Fruit fly (Drosophila melanogaster) whole organism, embryonic: Measurements from ENCODE around the gene tank.

Experiments used
- B-H1 ChIP-seq: fragments of 200-800 bp; sonication (Bioruptor generic); IDR thresholded peaks from 3 replicates; pipeline ENCODE4 v1.3.6; 2022; ENCODE audit warnings: missing biosample characterization, missing genetic modification characterization
- Bgb ChIP-seq: fragments of 200-800 bp; sonication (Bioruptor generic); IDR thresholded peaks from 2 replicates; pipeline ENCODE4 v1.3.6; 2022; ENCODE audit warnings: missing biosample characterization, missing genetic modification characterization; ENCODE audit not compliant: partially characterized antibody
- Blimp-1 ChIP-seq: fragments of 200-800 bp; sonication (Bioruptor generic); optimal IDR thresholded peaks from 3 replicates; lab custom pipeline; 2018; ENCODE audit warnings: missing biosample characterization, missing genetic modification characterization, mild to moderate bottlenecking, moderate library complexity, missing genetic modification reagents
- CG10431 ChIP-seq: fragments of 200-800 bp; sonication (Bioruptor generic); optimal IDR thresholded peaks from 3 replicates; lab custom pipeline; 2018; ENCODE audit warnings: missing biosample characterization, mild to moderate bottlenecking, missing genetic modification characterization
- CG12236 ChIP-seq: fragments of 200-800 bp; sonication (Bioruptor generic); optimal IDR thresholded peaks from 2 replicates; lab custom pipeline; 2016; ENCODE audit warnings: missing biosample characterization, missing genetic modification characterization
- CG1233 ChIP-seq: fragments of 200-800 bp; sonication (Bioruptor generic); optimal IDR thresholded peaks from 4 replicates; lab custom pipeline; 2018; ENCODE audit warnings: missing biosample characterization, mild to moderate bottlenecking, missing genetic modification characterization
- CG15073 ChIP-seq: fragments of 200-800 bp; sonication (Bioruptor generic); optimal IDR thresholded peaks from 2 replicates; lab custom pipeline; 2016; ENCODE audit warnings: missing biosample characterization, missing genetic modification characterization
- CG15479 ChIP-seq: fragments of 200-800 bp; sonication (Bioruptor generic); optimal IDR thresholded peaks from 3 replicates; lab custom pipeline; 2019; ENCODE audit warnings: missing biosample characterization, mild to moderate bottlenecking, missing genetic modification characterization, moderate library complexity
- CG1602 ChIP-seq: fragments of 200-800 bp; sonication (Bioruptor generic); optimal IDR thresholded peaks from 3 replicates; lab custom pipeline; 2016; ENCODE audit warnings: missing biosample characterization, missing genetic modification characterization
- CG17361 ChIP-seq: fragments of 200-800 bp; sonication (Bioruptor generic); IDR thresholded peaks from 3 replicates; pipeline ENCODE4 v1.3.6; 2022; ENCODE audit warnings: missing biosample characterization, missing genetic modification characterization
- CG17829 ChIP-seq: fragments of 200-800 bp; optimal IDR thresholded peaks from 2 replicates; lab custom pipeline; 2019; ENCODE audit warnings: missing biosample characterization, mild to moderate bottlenecking, missing genetic modification characterization, moderate library complexity
- CG18599 ChIP-seq: fragments of 200-800 bp; sonication (Bioruptor generic); optimal IDR thresholded peaks from 3 replicates; lab custom pipeline; 2017; ENCODE audit warnings: missing biosample characterization, missing genetic modification characterization, mild to moderate bottlenecking, moderate library complexity, missing genetic modification reagents
- CG18619 ChIP-seq: fragments of 200-800 bp; sonication (Bioruptor generic); optimal IDR thresholded peaks from 3 replicates; lab custom pipeline; 2017; ENCODE audit warnings: missing biosample characterization, mild to moderate bottlenecking, missing genetic modification characterization
- CG31388 ChIP-seq: fragments of 200-800 bp; sonication (Bioruptor generic); optimal IDR thresholded peaks from 2 replicates; lab custom pipeline; 2016; ENCODE audit warnings: missing biosample characterization, missing genetic modification characterization
- CG4328 ChIP-seq: fragments of 200-800 bp; sonication (Bioruptor generic); optimal IDR thresholded peaks from 3 replicates; lab custom pipeline; 2017; ENCODE audit warnings: missing biosample characterization, missing genetic modification reagents, missing genetic modification characterization
- CG4360 ChIP-seq: fragments of 200-800 bp; sonication (Bioruptor generic); IDR thresholded peaks from 2 replicates; pipeline ENCODE4 v1.3.6; 2022; ENCODE audit warnings: missing biosample characterization, missing genetic modification characterization
- CG4404 ChIP-seq: fragments of 200-800 bp; sonication (Bioruptor generic); IDR thresholded peaks from 2 replicates; pipeline ENCODE4 v1.3.6; 2022; ENCODE audit warnings: missing biosample characterization, missing genetic modification characterization
- CG4820 ChIP-seq: fragments of 200-800 bp; sonication (Bioruptor generic); optimal IDR thresholded peaks from 3 replicates; lab custom pipeline; 2016; ENCODE audit warnings: missing biosample characterization, missing genetic modification characterization
- CG5953 ChIP-seq: fragments of 200-800 bp; sonication (Bioruptor generic); IDR thresholded peaks from 2 replicates; pipeline ENCODE4 v1.3.6; 2022; ENCODE audit warnings: missing biosample characterization, missing genetic modification characterization
- CG6683 ChIP-seq: fragments of 200-800 bp; sonication (Bioruptor generic); optimal IDR thresholded peaks from 2 replicates; lab custom pipeline; 2017; ENCODE audit warnings: missing biosample characterization, mild to moderate bottlenecking, missing genetic modification characterization, missing genetic modification reagents
- CG7786 ChIP-seq: fragments of 200-800 bp; sonication (Bioruptor generic); optimal IDR thresholded peaks from 2 replicates; lab custom pipeline; 2016; ENCODE audit warnings: missing biosample characterization, missing genetic modification characterization
- CG8924 ChIP-seq: fragments of 200-800 bp; optimal IDR thresholded peaks from 3 replicates; lab custom pipeline; 2019; ENCODE audit warnings: missing biosample characterization, mild to moderate bottlenecking, missing genetic modification characterization, moderate library complexity
- Dad ChIP-seq: fragments of 200-800 bp; sonication (Bioruptor generic); optimal IDR thresholded peaks from 3 replicates; lab custom pipeline; 2016; ENCODE audit warnings: missing biosample characterization, missing genetic modification characterization
- Dbx ChIP-seq: fragments of 200-800 bp; sonication (Bioruptor generic); IDR thresholded peaks from 3 replicates; pipeline ENCODE4 v1.3.6; 2022; ENCODE audit warnings: missing biosample characterization, missing genetic modification characterization
- Dip2 ChIP-seq: fragments of 200-800 bp; sonication (Bioruptor generic); IDR thresholded peaks from 2 replicates; pipeline ENCODE4 v1.3.6; 2022; ENCODE audit warnings: missing biosample characterization, missing genetic modification characterization
- E2f2 ChIP-seq: fragments of 200-800 bp; sonication (Bioruptor generic); IDR thresholded peaks from 2 replicates; pipeline ENCODE4 v1.3.6; 2022; ENCODE audit warnings: missing biosample characterization, missing genetic modification characterization
- Ets65A ChIP-seq: fragments of 200-800 bp; sonication (Bioruptor generic); peaks from one replicate; lab custom pipeline; 2016; ENCODE audit warnings: missing biosample characterization, missing genetic modification characterization
- Kr ChIP-seq: fragments of 200-800 bp; sonication (Bioruptor generic); optimal IDR thresholded peaks from 2 replicates; lab custom pipeline; 2017; ENCODE audit warnings: missing biosample characterization, mild to moderate bottlenecking, missing genetic modification characterization
- Lim3 ChIP-seq: fragments of 200-800 bp; sonication (Bioruptor generic); IDR thresholded peaks from 2 replicates; pipeline ENCODE4 v1.3.6; 2022; ENCODE audit warnings: missing biosample characterization, missing genetic modification characterization
- MTF-1 ChIP-seq: fragments of 200-800 bp; sonication (Bioruptor generic); optimal IDR thresholded peaks from 2 replicates; lab custom pipeline; 2018; ENCODE audit warnings: missing biosample characterization, mild to moderate bottlenecking, missing genetic modification characterization, borderline replicate concordance
- Meics ChIP-seq: fragments of 200-800 bp; sonication (Bioruptor generic); optimal IDR thresholded peaks from 2 replicates; lab custom pipeline; 2017; ENCODE audit warnings: missing biosample characterization, mild to moderate bottlenecking, missing genetic modification characterization
- NC2β ChIP-seq: fragments of 200-800 bp; sonication (Bioruptor generic); optimal IDR thresholded peaks from 2 replicates; lab custom pipeline; 2016; ENCODE audit warnings: missing biosample characterization, missing genetic modification characterization
- Oaz ChIP-seq: fragments of 200-800 bp; sonication (Bioruptor generic); IDR thresholded peaks from 2 replicates; pipeline ENCODE4 v1.3.6; 2022; ENCODE audit warnings: missing biosample characterization, missing genetic modification characterization
- Opbp ChIP-seq: fragments of 200-800 bp; sonication (Bioruptor generic); IDR thresholded peaks from 3 replicates; pipeline ENCODE4 v1.3.6; 2022; ENCODE audit warnings: missing biosample characterization, missing genetic modification characterization; ENCODE audit not compliant: partially characterized antibody
- PHDP ChIP-seq: fragments of 200-800 bp; sonication (Bioruptor generic); optimal IDR thresholded peaks from 3 replicates; lab custom pipeline; 2018; ENCODE audit warnings: missing biosample characterization, mild to moderate bottlenecking, missing genetic modification characterization, moderate library complexity
- Side ChIP-seq: fragments of 200-800 bp; sonication (Bioruptor generic); optimal IDR thresholded peaks from 2 replicates; lab custom pipeline; 2016; ENCODE audit warnings: missing biosample characterization, missing genetic modification characterization
- Trl ChIP-seq, 3 experiments: fragments of >200 bp in 2 of 3; fragments of 200-800 bp in 1 of 3; sonication (Bioruptor generic) in 1 of 3; optimal IDR thresholded peaks; 2 replicates in 1 of 3; 3 replicates in 2 of 3; lab custom pipeline; 2016 to 2017; ENCODE audit warnings: missing biosample characterization in 1 of 3, missing genetic modification characterization in 1 of 3
- bbx ChIP-seq: fragments of 200-800 bp; sonication (Bioruptor generic); IDR thresholded peaks from 2 replicates; pipeline ENCODE4 v1.3.6; 2022; ENCODE audit warnings: missing biosample characterization, missing genetic modification characterization; ENCODE audit not compliant: partially characterized antibody
- btn ChIP-seq: fragments of 200-800 bp; sonication (Bioruptor generic); optimal IDR thresholded peaks from 2 replicates; lab custom pipeline; 2016; ENCODE audit warnings: missing biosample characterization, missing genetic modification characterization
- cas ChIP-seq: fragments of 200-800 bp; sonication (Bioruptor generic); IDR thresholded peaks from 2 replicates; pipeline ENCODE4 v1.3.6; 2022; ENCODE audit warnings: missing biosample characterization, missing genetic modification characterization
- ewg ChIP-seq: fragments of 200-800 bp; sonication (Bioruptor generic); optimal IDR thresholded peaks from 3 replicates; lab custom pipeline; 2017; ENCODE audit warnings: mild to moderate bottlenecking, missing biosample characterization, missing genetic modification reagents, missing genetic modification characterization
- ken ChIP-seq: fragments of 200-800 bp; sonication (Bioruptor generic); IDR thresholded peaks from 3 replicates; pipeline ENCODE4 v1.3.6; 2022; ENCODE audit warnings: missing biosample characterization, missing genetic modification characterization
- lbe ChIP-seq: fragments of 200-800 bp; sonication (Bioruptor generic); optimal IDR thresholded peaks from 2 replicates; lab custom pipeline; 2016; ENCODE audit warnings: missing biosample characterization, mild to moderate bottlenecking, missing genetic modification characterization
- phol ChIP-seq: fragments of 200-800 bp; sonication (Bioruptor generic); optimal IDR thresholded peaks from 3 replicates; lab custom pipeline; 2018; ENCODE audit warnings: missing biosample characterization, mild to moderate bottlenecking, missing genetic modification characterization, moderate library complexity
- scrt ChIP-seq: fragments of 200-800 bp; sonication (Bioruptor generic); optimal IDR thresholded peaks from 2 replicates; lab custom pipeline; 2018; ENCODE audit warnings: missing biosample characterization, mild to moderate bottlenecking, missing genetic modification characterization, moderate library complexity
- shn ChIP-seq: fragments of 200-800 bp; sonication (Bioruptor generic); optimal IDR thresholded peaks from 3 replicates; lab custom pipeline; 2016; ENCODE audit warnings: missing biosample characterization, missing genetic modification characterization
- slbo ChIP-seq: fragments of 200-800 bp; sonication (Bioruptor generic); IDR thresholded peaks from 2 replicates; pipeline ENCODE4 v1.3.6; 2022; ENCODE audit warnings: missing biosample characterization, missing genetic modification characterization
- slou ChIP-seq: fragments of 200-800 bp; sonication (Bioruptor generic); optimal IDR thresholded peaks from 3 replicates; lab custom pipeline; 2016; ENCODE audit warnings: missing biosample characterization, missing genetic modification characterization
- slp2 ChIP-seq: fragments of 200-800 bp; sonication (Bioruptor generic); optimal IDR thresholded peaks from 2 replicates; lab custom pipeline; 2016; ENCODE audit warnings: missing biosample characterization, missing genetic modification characterization
- tgo ChIP-seq: fragments of 200-800 bp; sonication (Bioruptor generic); IDR thresholded peaks from 3 replicates; pipeline ENCODE4 v1.3.6; 2022; ENCODE audit warnings: missing biosample characterization, missing genetic modification characterization
- toy ChIP-seq: fragments of 200-800 bp; sonication (Bioruptor generic); IDR thresholded peaks from 2 replicates; pipeline ENCODE4 v1.3.6; 2022; ENCODE audit warnings: missing biosample characterization, missing genetic modification characterization
- ttk ChIP-seq: fragments of 200-800 bp; sonication (Bioruptor generic); IDR thresholded peaks from 2 replicates; pipeline ENCODE4 v2.1.2; 2022; ENCODE audit warnings: missing biosample characterization, missing genetic modification characterization

tank gene

dm6 chr2L:4813023-4813339 lies 24.8 kb downstream of the tank start (continued):
- TF ChIP-seq ttk (no peak), ken (GFP tag; lab: Robert Waterston, UW) (0 out of 3 replicates have a peak, but pooled peaks have one; percentile 14), Meics (GFP tag; lab: Kevin White, UChicago) (no peak), shn (GFP tag; lab: Kevin White, UChicago) (no peak), toy (GFP tag; lab: Robert Waterston, UW) (no peak), CG18599 (no peak), Dbx (GFP tag; lab: Robert Waterston, UW) (no peak), Opbp (GFP tag; lab: Robert Waterston, UW) (no peak), PHDP (tag; lab: Kevin White, UChicago) (no peak), CG4820 (GFP tag; lab: Kevin White, UChicago) (no peak), CG31388 (GFP tag; lab: Kevin White, UChicago) (no peak), Dad (GFP tag; lab: Kevin White, UChicago) (no peak), CG1233 (GFP tag; lab: Kevin White, UChicago) (peak; percentile 9), slou (GFP tag; lab: Kevin White, UChicago) (no peak), E2f2 (GFP tag; lab: Robert Waterston, UW) (no peak), CG4360 (GFP tag; lab: Robert Waterston, UW) (no peak), MTF-1 (GFP tag; lab: Kevin White, UChicago) (no peak), Blimp-1 (peak; percentile 7), Dip2 (GFP tag; lab: Robert Waterston, UW) (no peak), CG15073 (no peak), ewg (GFP tag; lab: Kevin White, UChicago) (peak; percentile 38), CG7786 (GFP tag; lab: Kevin White, UChicago) (no peak), slp2 (no peak), Trl (optimal IDR thresholded peaks at IDR 0.05; lab: Kevin White, UChicago) (no peak), Trl (GFP tag; optimal IDR thresholded peaks at IDR 0.05; lab: Kevin White, UChicago) (no peak), slbo (no peak), Lim3 (no peak), NC2β (GFP tag; lab: Kevin White, UChicago) (no peak), CG8924 (tag; lab: Kevin White, UChicago) (no peak), phol (tag; lab: Kevin White, UChicago) (no peak), Kr (GFP tag; lab: Kevin White, UChicago) (no peak), Bgb (GFP tag; lab: Robert Waterston, UW) (no peak), Oaz (no peak), CG12236 (GFP tag; lab: Kevin White, UChicago) (no peak), CG17829 (tag; lab: Kevin White, UChicago) (no peak), lbe (GFP tag; lab: Kevin White, UChicago) (no peak), CG17361 (GFP tag; lab: Robert Waterston, UW) (no peak), CG15479 (GFP tag; lab: Kevin White, UChicago) (no peak), CG6683 (GFP tag; lab: Kevin White, UChicago) (no peak), CG18619 (GFP tag; lab: Kevin White, UChicago) (no peak), CG4328 (GFP tag; lab: Kevin White, UChicago) (no peak), Side (GFP tag; lab: Kevin White, UChicago) (no peak), CG10431 (GFP tag; lab: Kevin White, UChicago) (no peak), btn (GFP tag; lab: Kevin White, UChicago) (no peak), tgo (GFP tag; lab: Robert Waterston, UW) (no peak), Ets65A (GFP tag; lab: Kevin White, UChicago) (peak; percentile 58), scrt (GFP tag; lab: Kevin White, UChicago) (no peak), bbx (GFP tag; lab: Robert Waterston, UW) (no peak), CG5953 (GFP tag; lab: Robert Waterston, UW) (0 out of 2 replicates have a peak, but pooled peaks have one; percentile 30), CG1602 (GFP tag; lab: Kevin White, UChicago) (no peak), CG4404 (GFP tag; lab: Robert Waterston, UW) (no peak), B-H1 (no peak), cas (no peak)
